Worm (Caenorhabditis elegans): ENCODE data around the gene mpst-7.
A peak's percentile ranks its signal among the peaks of the same experiment; 100 is the strongest.

Gene mpst-7

DNA sequence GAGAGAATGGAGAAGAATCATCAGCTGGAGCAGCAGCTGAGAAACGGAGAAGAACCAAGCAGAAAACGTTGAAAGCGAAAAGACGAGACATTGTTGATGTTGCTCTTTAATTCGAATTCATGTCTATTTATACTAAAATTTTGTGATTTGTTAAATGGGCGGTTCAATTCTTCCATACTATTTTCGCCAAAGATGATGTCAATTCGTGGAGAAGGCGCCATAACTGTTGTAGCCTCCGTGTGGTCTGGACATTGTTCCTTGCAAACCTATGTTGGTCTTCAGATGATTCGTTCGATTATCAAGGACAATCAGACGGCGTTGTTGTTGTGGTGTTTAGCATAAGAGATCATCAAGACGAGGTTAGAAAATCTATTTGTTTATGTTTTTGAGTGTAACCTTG is 36.5 kb upstream of the mpst-7 start, which contains the start of gene far-3:
Gene far-3 (minus strand): TSS at position 101 of the 400 bp plus-strand sequence.
- TF ChIP-seq fos-1 (tag; optimal IDR thresholded peaks at IDR 0.05) (no peak), lin-13 (GFP tag; optimal IDR thresholded peaks at IDR 0.05) (no peak), lim-7 (GFP tag; IDR thresholded peaks at IDR 0.05) (no peak), nhr-10 (tag; optimal IDR thresholded peaks at IDR 0.05) (no peak), ceh-28 (tag; optimal IDR thresholded peaks at IDR 0.05) (no peak), Y105C5A.15 (GFP tag; IDR thresholded peaks at IDR 0.05) (no peak), zag-1 (tag; optimal IDR thresholded peaks at IDR 0.05) (no peak), F49E8.2 (tag; optimal IDR thresholded peaks at IDR 0.05; ENCODE audit: borderline replicate concordance) (no peak), zip-2 (tag; optimal IDR thresholded peaks at IDR 0.05) (no peak), madf-5 (GFP tag; IDR thresholded peaks at IDR 0.05) (no peak), daf-19 (GFP tag; conservative IDR thresholded peaks at IDR 0.05) (no peak), zfp-2 (tag; optimal IDR thresholded peaks at IDR 0.05) (no peak), nhr-111 (GFP tag; optimal IDR thresholded peaks at IDR 0.05) (no peak), aha-1 (tag) (no peak), ces-1 (GFP tag; optimal IDR thresholded peaks at IDR 0.05) (no peak), nhr-6 (tag; optimal IDR thresholded peaks at IDR 0.05) (no peak), mes-2 (tag; optimal IDR thresholded peaks at IDR 0.05; ENCODE audit: poor library complexity, severe bottlenecking) (no peak), tag-97 (GFP tag; IDR thresholded peaks at IDR 0.05) (no peak), snpc-4 (tag; optimal IDR thresholded peaks at IDR 0.05) (no peak)

- no peak for TF ChIP-seq daf-19 (GFP tag; conservative IDR thresholded peaks at IDR 0.05)
- TF ChIP-seq nhr-28 (tag; optimal IDR thresholded peaks at IDR 0.05): peak; percentile 3
- no peak for TF ChIP-seq F49E8.2 (tag; optimal IDR thresholded peaks at IDR 0.05; ENCODE audit: borderline replicate concordance)
- no peak for TF ChIP-seq vab-7 (GFP tag; IDR thresholded peaks at IDR 0.05)
- TF ChIP-seq dmd-6 (GFP tag; IDR thresholded peaks at IDR 0.05): no peak
- TF ChIP-seq aha-1 (tag): peak; percentile 48
- TF ChIP-seq Y5F2A.4 (GFP tag; optimal IDR thresholded peaks at IDR 0.05): no peak
- no peak for TF ChIP-seq nhr-11 (tag; optimal IDR thresholded peaks at IDR 0.05)
- no peak for TF ChIP-seq zfp-2 (tag; optimal IDR thresholded peaks at IDR 0.05)
- no peak for TF ChIP-seq skn-1 (tag; optimal IDR thresholded peaks at IDR 0.05)
These were observed 34.3 kb upstream of the mpst-7 start, which contains the start of gene far-5 for ce11 chrV:12995269-12995668. Gene far-5 (plus strand): TSS chrV:12995569.

- no peak for TF ChIP-seq spr-1 (tag; optimal IDR thresholded peaks at IDR 0.05)
- no peak for TF ChIP-seq lin-38 (GFP tag; IDR thresholded peaks at IDR 0.05)
- no peak for TF ChIP-seq unc-62 (GFP tag; optimal IDR thresholded peaks at IDR 0.05 in 1 of 2)
- no peak for TF ChIP-seq unc-62 (tag; optimal IDR thresholded peaks at IDR 0.05)
- no peak for TF ChIP-seq mxl-3 (GFP tag; optimal IDR thresholded peaks at IDR 0.05)
- TF ChIP-seq ama-1 (optimal IDR thresholded peaks at IDR 0.05): no peak
- TF ChIP-seq nhr-28 (tag; optimal IDR thresholded peaks at IDR 0.05): no peak
- no peak for TF ChIP-seq fkh-10 (GFP tag; optimal IDR thresholded peaks at IDR 0.05)
- no peak for TF ChIP-seq set-16 (GFP tag; IDR thresholded peaks at IDR 0.05)
- no peak for TF ChIP-seq lin-13 (GFP tag; optimal IDR thresholded peaks at IDR 0.05)
These were observed 32.0 kb upstream of the mpst-7 start, which contains the start of the genes F15B9.11 and dsl-7 for ce11 chrV:12992891-12993290. Gene F15B9.11 (minus strand): TSS chrV:12992895. Gene dsl-7 (plus strand): TSS chrV:12993150.

DNA sequence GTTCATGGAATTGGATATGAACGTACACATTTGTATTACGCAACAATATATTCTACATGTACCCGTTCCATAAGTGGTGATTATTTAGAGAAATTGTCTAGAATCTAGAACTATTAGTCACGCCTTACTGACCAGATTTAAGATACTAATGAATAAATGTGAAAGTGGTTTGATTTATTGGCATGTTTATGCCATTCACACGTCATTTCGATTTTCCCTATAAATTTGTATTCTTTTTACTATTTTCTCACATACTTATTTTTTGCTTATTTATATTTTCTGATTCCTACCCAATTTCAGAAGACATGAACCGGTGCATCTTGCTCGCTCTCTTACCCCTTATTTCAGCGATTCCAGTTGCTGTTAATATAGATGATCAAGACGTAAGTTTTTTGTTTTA is 27.3 kb upstream of the mpst-7 start, which contains the start of gene F15B9.8:
Gene F15B9.8 (plus strand): TSS at position 301 of the 400 bp plus-strand sequence.
- TF ChIP-seq snpc-4 (tag; optimal IDR thresholded peaks at IDR 0.05) (no peak), ceh-28 (tag; optimal IDR thresholded peaks at IDR 0.05) (no peak), zip-2 (tag; optimal IDR thresholded peaks at IDR 0.05) (no peak), snpc-1.2 (GFP tag; IDR thresholded peaks at IDR 0.05) (no peak), ZK337.2 (GFP tag; IDR thresholded peaks at IDR 0.05) (no peak), unc-130 (GFP tag; optimal IDR thresholded peaks at IDR 0.05) (no peak), D1046.2 (GFP tag; IDR thresholded peaks at IDR 0.05) (no peak), mep-1 (tag; optimal IDR thresholded peaks at IDR 0.05) (no peak), dmd-8 (GFP tag; IDR thresholded peaks at IDR 0.05) (no peak), pha-4 (GFP tag; IDR thresholded peaks at IDR 0.05) (no peak), pha-4 (tag; optimal IDR thresholded peaks at IDR 0.05) (no peak), zip-11 (GFP tag; IDR thresholded peaks at IDR 0.05) (no peak), R02D3.7 (tag; optimal IDR thresholded peaks at IDR 0.05) (no peak)

All from whole organism, L4 larva.